Worm (Caenorhabditis elegans) whole organism, midembryonic: ENCODE measurements around the gene nlp-60.
A peak's percentile ranks its signal among the peaks of the same experiment; 100 is the strongest.

Source experiments
- T22C8.4 ChIP-seq: fragments of 200-800 bp; sonication (Bioruptor generic); IDR thresholded peaks from 2 replicates; pipeline ENCODE4 v1.3.6; 2022; ENCODE audit warnings: missing genetic modification characterization, missing compliant biosample characterization
- cog-1 ChIP-seq: sonication (generic microtip); optimal IDR thresholded peaks from 2 replicates; lab custom pipeline; 2016; ENCODE audit warnings: missing genetic modification characterization, missing compliant biosample characterization
- flt-1 ChIP-seq: fragments of 200-800 bp; sonication (Bioruptor generic); IDR thresholded peaks from 2 replicates; pipeline ENCODE4 v1.3.6; 2022; ENCODE audit warnings: missing genetic modification characterization, missing compliant biosample characterization
- med-1 ChIP-seq: sonication (generic microtip); optimal IDR thresholded peaks from 2 replicates; lab custom pipeline; 2017; ENCODE audit warnings: missing genetic modification characterization, mild to moderate bottlenecking, missing compliant biosample characterization, antibody characterized with exemption, missing genetic modification reagents; ENCODE audit not compliant: insufficient read depth
- ref-1 ChIP-seq: fragments of 200-800 bp; sonication (Bioruptor generic); conservative IDR thresholded peaks from 2 replicates; pipeline ENCODE4 v1.3.6; 2022; ENCODE audit warnings: missing genetic modification reagents, missing genetic modification characterization, missing compliant biosample characterization
- tab-1 ChIP-seq: fragments of 200-800 bp; sonication (Bioruptor generic); IDR thresholded peaks from 2 replicates; pipeline ENCODE4 v1.3.6; 2022; ENCODE audit warnings: missing genetic modification characterization, missing compliant biosample characterization
- ztf-23 ChIP-seq: fragments of 200-800 bp; sonication (Bioruptor generic); IDR thresholded peaks from 2 replicates; pipeline ENCODE4 v1.3.6; 2022; ENCODE audit warnings: missing genetic modification reagents, missing genetic modification characterization, missing compliant biosample characterization
- ztf-29 ChIP-seq: fragments of 200-800 bp; sonication (Bioruptor generic); IDR thresholded peaks from 2 replicates; pipeline ENCODE4 v1.3.6; 2022; ENCODE audit warnings: missing genetic modification reagents, missing genetic modification characterization, missing compliant biosample characterization

DNA sequence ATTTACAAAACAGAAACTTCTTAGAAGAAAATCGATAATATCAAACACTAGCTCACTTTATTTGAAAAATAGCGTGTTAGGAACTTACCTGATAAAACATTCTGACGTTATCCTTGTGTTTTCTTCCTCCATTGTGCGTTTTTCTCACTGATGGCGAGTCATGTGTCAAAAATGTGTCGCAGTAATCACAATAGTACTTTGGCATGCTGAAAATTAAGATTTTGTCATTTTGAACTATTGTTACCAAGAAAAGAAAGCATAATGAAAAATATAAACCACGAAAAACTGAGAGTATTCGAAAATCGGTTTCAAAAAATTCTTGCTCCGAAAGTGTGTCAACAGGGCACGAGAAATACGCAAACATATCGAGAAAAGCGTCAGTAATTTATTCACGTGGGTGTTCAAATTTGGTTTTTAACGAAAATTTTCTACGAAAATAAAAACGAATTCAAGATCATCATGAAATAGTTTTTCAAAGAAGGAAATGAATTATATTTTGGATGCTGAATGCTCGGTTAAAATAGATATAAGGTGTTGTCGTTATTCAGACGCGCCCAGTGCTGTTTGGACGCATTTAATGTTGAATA is 8.6 kb upstream of the nlp-60 start, which contains the start of gene snrp-3:
- TF ChIP-seq tab-1 (GFP tag; lab: Robert Waterston, UW) (no peak), cog-1 (tag; lab: Kevin White, UChicago) (peak; percentile 37), ref-1 (GFP tag; lab: Robert Waterston, UW) (no peak), ztf-23 (no peak), med-1 (GFP tag; lab: Kevin White, UChicago) (no peak), T22C8.4 (GFP tag; lab: Robert Waterston, UW) (peak; percentile 70; the same call in 1 of the 2 replicates), ztf-29 (GFP tag; lab: Robert Waterston, UW) (no peak), flt-1 (GFP tag; lab: Robert Waterston, UW) (no peak)
